Worm (Caenorhabditis elegans) whole organism, early embryonic: ENCODE results near the gene C10A4.4.

ENCODE experiments used
- B0310.2 ChIP-seq: sonication (generic microtip); optimal IDR thresholded peaks from 2 replicates; lab custom pipeline; 2016; ENCODE audit warnings: mild to moderate bottlenecking, missing genetic modification characterization, missing compliant biosample characterization
- F13C5.2 ChIP-seq: sonication (generic microtip); optimal IDR thresholded peaks from 2 replicates; lab custom pipeline; 2017; ENCODE audit warnings: mild to moderate bottlenecking, missing genetic modification characterization, inconsistent platforms, missing compliant biosample characterization
- aly-1 ChIP-seq: sonication (generic microtip); optimal IDR thresholded peaks from 2 replicates; lab custom pipeline; 2016; ENCODE audit warnings: missing genetic modification characterization, missing compliant biosample characterization
- ama-1 ChIP-seq: fragments of 150-350 bp; optimal IDR thresholded peaks from 2 replicates; lab custom pipeline; 2014
- ceh-13 ChIP-seq: fragments of 200-800 bp; sonication (Bioruptor generic); optimal IDR thresholded peaks from 2 replicates; lab custom pipeline; 2018; ENCODE audit warnings: mild to moderate bottlenecking, missing genetic modification characterization, missing compliant biosample characterization
- ceh-36 ChIP-seq: sonication (generic microtip); optimal IDR thresholded peaks from 2 replicates; lab custom pipeline; 2016; ENCODE audit warnings: missing genetic modification characterization, inconsistent platforms, missing compliant biosample characterization
- ets-7 ChIP-seq: sonication (generic microtip); optimal IDR thresholded peaks from 2 replicates; lab custom pipeline; 2016; ENCODE audit warnings: missing genotype, missing genetic modification characterization, missing compliant biosample characterization
- flt-1 ChIP-seq: fragments of 200-800 bp; sonication (Bioruptor generic); IDR thresholded peaks from 2 replicates; pipeline ENCODE4 v1.3.6; 2022; ENCODE audit warnings: missing genetic modification characterization, missing compliant biosample characterization
- hmbx-1 ChIP-seq: sonication (generic microtip); optimal IDR thresholded peaks from 2 replicates; lab custom pipeline; 2016; ENCODE audit warnings: mild to moderate bottlenecking, missing genetic modification characterization, missing compliant biosample characterization
- hmg-4 ChIP-seq: fragments of 200-800 bp; sonication (Bioruptor generic); optimal IDR thresholded peaks from 2 replicates; lab custom pipeline; 2018; ENCODE audit warnings: mild to moderate bottlenecking, missing genetic modification characterization, missing compliant biosample characterization
- hnd-1 ChIP-seq: sonication (generic microtip); optimal IDR thresholded peaks from 2 replicates; lab custom pipeline; 2016; ENCODE audit warnings: missing genetic modification characterization, missing compliant biosample characterization
- pes-1 ChIP-seq: fragments of 200-800 bp; sonication (Bioruptor generic); IDR thresholded peaks from 2 replicates; pipeline ENCODE4 v1.3.6; 2022; ENCODE audit warnings: missing genetic modification reagents, missing genetic modification characterization, missing compliant biosample characterization
- scrt-1 ChIP-seq: fragments of 200-800 bp; sonication (Bioruptor generic); IDR thresholded peaks from 2 replicates; pipeline ENCODE4 v1.3.6; 2022; ENCODE audit warnings: missing genetic modification characterization, missing compliant biosample characterization
- sea-1 ChIP-seq: fragments of 200-800 bp; sonication (Bioruptor generic); conservative IDR thresholded peaks from 2 replicates; pipeline ENCODE4 v1.3.6; 2022; ENCODE audit warnings: missing genetic modification characterization, missing compliant biosample characterization
- tbx-11 ChIP-seq: fragments of 200-800 bp; sonication (Bioruptor generic); IDR thresholded peaks from 2 replicates; pipeline ENCODE4 v1.3.6; 2022; ENCODE audit warnings: missing genetic modification characterization, missing compliant biosample characterization
- tbx-37 ChIP-seq: fragments of 200-800 bp; sonication (Bioruptor generic); conservative IDR thresholded peaks from 2 replicates; pipeline ENCODE4 v1.3.6; 2022; ENCODE audit warnings: missing genetic modification reagents, missing genetic modification characterization, missing compliant biosample characterization
- tra-4 ChIP-seq: sonication (generic microtip); optimal IDR thresholded peaks from 2 replicates; lab custom pipeline; 2017; ENCODE audit warnings: missing genetic modification characterization, missing compliant biosample characterization

Gene C10A4.4

DNA sequence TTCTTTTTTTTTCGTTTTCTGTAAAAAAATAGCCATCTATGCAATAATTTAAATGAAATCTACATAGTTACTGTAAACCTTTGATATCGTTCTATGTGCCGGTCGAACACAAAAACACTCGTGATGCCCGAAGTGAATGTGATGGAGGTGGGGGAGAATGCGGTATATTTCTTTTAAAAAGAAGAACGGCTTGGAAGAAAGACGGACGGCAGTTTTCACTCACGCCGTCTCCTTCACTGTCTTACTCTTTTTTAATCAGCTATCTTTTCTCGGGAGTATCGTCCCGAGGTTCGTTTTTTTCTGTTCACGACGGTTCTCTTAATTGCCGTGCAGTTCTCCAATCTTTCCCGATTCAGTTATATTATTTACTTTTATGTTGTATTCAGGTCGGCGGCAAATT lies 2.3 kb upstream of the C10A4.4 start, which contains the start of gene C10A4.10:
TSS of gene C10A4.10 (plus strand) at position 301 of the 400 bp plus-strand sequence.
- TF ChIP-seq ets-7, result no peak
- no peak for TF ChIP-seq sea-1 (GFP tag; lab: Robert Waterston, UW)
- no peak for TF ChIP-seq hmg-4
- no peak for TF ChIP-seq scrt-1 (GFP tag; lab: Robert Waterston, UW)
- no peak for TF ChIP-seq ceh-36 (tag; lab: Kevin White, UChicago)
- no peak for TF ChIP-seq ceh-13 (GFP tag; lab: Kevin White, UChicago)
- TF ChIP-seq tra-4 (tag; lab: Kevin White, UChicago), result no peak

DNA sequence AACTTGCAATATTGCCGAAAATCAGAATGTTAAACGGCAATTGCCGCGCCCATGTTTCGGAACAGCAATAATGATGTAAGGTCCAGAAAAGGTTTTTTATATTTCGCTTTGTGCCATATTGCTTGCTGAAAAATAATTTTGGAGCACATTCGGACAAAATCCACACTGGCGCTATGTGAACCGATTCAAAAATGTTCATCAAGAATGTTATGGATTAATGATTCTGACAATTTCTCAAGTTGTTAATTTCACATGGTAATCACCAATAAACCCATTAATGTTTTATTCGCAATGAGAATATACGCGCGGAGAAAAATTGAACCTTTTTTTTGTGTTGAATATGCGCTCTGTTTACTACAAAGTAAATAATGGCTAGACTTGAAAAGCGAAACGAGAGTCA lies 3.7 kb downstream of the C10A4.4 start:
- TF ChIP-seq tbx-37 (GFP tag; lab: Robert Waterston, UW) (no peak), ceh-36 (tag; lab: Kevin White, UChicago) (no peak), pes-1 (GFP tag; lab: Robert Waterston, UW) (no peak), ama-1 (lab: Kevin White, UChicago) (no peak), ceh-13 (GFP tag; lab: Kevin White, UChicago) (no peak), ets-7 (no peak), B0310.2 (no peak), hmg-4 (no peak), aly-1 (tag; lab: Kevin White, UChicago) (no peak), F13C5.2 (tag; lab: Kevin White, UChicago) (no peak), hnd-1 (tag; lab: Kevin White, UChicago) (no peak), flt-1 (no peak)

DNA sequence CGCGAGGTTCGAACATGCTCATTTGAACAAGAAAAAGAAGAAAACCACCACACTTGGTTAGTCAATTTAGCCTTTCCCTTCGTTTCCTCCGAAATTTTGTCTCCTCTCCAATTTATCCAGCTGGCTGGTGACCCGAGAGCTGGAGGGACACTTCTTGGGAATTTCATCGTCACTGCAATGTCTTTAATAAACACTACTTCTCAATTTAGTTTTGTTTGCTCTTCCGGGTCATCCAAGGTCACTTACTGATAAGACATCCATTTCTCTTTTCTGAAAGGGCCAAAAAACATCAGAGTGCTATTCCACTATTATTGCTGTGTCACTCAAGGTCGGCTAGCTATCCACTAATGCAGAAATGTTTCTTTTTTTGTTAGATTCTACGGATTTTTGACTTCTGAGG lies 4.5 kb downstream of the C10A4.4 start, which contains the start of gene C10A4.3:
TSS of gene C10A4.3 (plus strand) at position 301 of the 400 bp plus-strand sequence.
- TF ChIP-seq F13C5.2 (tag; lab: Kevin White, UChicago) (no peak), pes-1 (GFP tag; lab: Robert Waterston, UW) (no peak), tra-4 (tag; lab: Kevin White, UChicago) (no peak), tbx-11 (GFP tag; lab: Robert Waterston, UW) (no peak), scrt-1 (GFP tag; lab: Robert Waterston, UW) (no peak), ceh-13 (GFP tag; lab: Kevin White, UChicago) (no peak), sea-1 (GFP tag; lab: Robert Waterston, UW) (no peak), tbx-37 (GFP tag; lab: Robert Waterston, UW) (no peak), B0310.2 (no peak), flt-1 (no peak), ama-1 (lab: Kevin White, UChicago) (no peak), hnd-1 (tag; lab: Kevin White, UChicago) (no peak), aly-1 (tag; lab: Kevin White, UChicago) (no peak), ceh-36 (tag; lab: Kevin White, UChicago) (no peak)

DNA sequence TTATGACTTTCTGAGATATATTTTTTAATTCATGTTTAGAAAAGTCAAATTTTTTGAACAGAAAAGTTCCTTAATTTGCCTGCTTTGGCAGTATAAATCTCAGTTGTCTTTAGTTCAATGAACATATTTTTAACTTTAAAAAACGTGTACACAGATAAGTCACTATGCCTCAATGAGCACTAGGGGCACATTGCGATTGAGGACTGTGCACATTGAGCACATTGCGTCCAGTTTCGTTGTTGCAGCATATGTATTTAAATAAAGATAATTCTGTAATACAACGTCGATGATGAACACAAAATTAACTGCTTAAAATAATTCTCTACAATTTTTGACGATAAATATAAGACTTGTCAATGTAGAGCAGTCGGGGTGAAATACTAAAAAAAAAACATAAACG lies 6.9 kb downstream of the C10A4.4 start:
- TF ChIP-seq pes-1 (GFP tag; lab: Robert Waterston, UW) (no peak), aly-1 (tag; lab: Kevin White, UChicago) (no peak), flt-1 (no peak), ceh-13 (GFP tag; lab: Kevin White, UChicago) (no peak), tra-4 (tag; lab: Kevin White, UChicago) (no peak), hmbx-1 (tag; lab: Kevin White, UChicago) (no peak), ceh-36 (tag; lab: Kevin White, UChicago) (no peak), hmg-4 (no peak), sea-1 (GFP tag; lab: Robert Waterston, UW) (no peak), tbx-11 (GFP tag; lab: Robert Waterston, UW) (no peak)

DNA sequence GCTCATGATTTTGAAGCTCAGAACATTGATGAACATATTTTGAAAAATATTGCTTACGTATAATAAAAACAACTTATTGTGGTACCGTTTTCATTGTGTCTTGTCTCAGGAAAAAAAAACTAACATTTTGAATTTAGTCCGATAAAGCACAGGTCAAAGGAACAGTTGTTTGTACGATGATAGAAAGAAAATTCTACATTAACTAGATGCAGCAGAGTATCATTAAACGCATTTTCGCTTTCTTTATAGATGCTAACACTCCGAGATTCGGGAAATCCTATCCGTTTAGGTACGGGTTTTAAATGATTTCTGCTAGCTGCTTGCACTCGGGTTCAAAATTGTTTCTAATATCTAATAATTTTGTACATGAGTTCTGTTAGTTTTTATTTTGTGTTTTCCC lies 8.1 kb downstream of the C10A4.4 start:
- TF ChIP-seq flt-1, result no peak
- no peak for TF ChIP-seq hnd-1 (tag; lab: Kevin White, UChicago)
- no peak for TF ChIP-seq hmbx-1 (tag; lab: Kevin White, UChicago)
- no peak for TF ChIP-seq scrt-1 (GFP tag; lab: Robert Waterston, UW)
- no peak for TF ChIP-seq ceh-13 (GFP tag; lab: Kevin White, UChicago)
- no peak for TF ChIP-seq F13C5.2 (tag; lab: Kevin White, UChicago)
- TF ChIP-seq ama-1 (lab: Kevin White, UChicago), result no peak
- no peak for TF ChIP-seq sea-1 (GFP tag; lab: Robert Waterston, UW)
- TF ChIP-seq tbx-11 (GFP tag; lab: Robert Waterston, UW), result no peak
- TF ChIP-seq ets-7, result no peak
- TF ChIP-seq pes-1 (GFP tag; lab: Robert Waterston, UW), result no peak
- no peak for TF ChIP-seq hmg-4
- no peak for TF ChIP-seq tbx-37 (GFP tag; lab: Robert Waterston, UW)
- TF ChIP-seq tra-4 (tag; lab: Kevin White, UChicago), result no peak
- TF ChIP-seq aly-1 (tag; lab: Kevin White, UChicago), result no peak
- no peak for TF ChIP-seq ceh-36 (tag; lab: Kevin White, UChicago)
- no peak for TF ChIP-seq B0310.2

DNA sequence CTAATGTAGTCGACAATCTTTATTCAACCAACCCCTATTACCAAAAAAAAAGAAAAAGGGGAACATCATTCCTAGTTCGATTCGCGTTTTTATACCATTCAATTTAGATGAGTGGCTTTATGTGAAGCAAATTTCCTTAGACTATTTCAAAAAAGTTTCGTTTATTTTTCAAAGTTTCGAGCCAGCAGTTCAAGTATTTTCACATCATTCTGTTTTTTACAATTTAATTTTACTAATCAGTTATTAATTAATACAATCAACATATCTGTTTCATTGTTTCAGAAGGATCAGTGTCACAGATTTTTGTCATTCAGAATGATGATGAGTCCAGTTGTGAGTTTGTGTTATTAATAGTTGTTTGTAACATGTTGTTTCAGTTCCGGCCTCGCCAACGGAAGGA lies 9.0 kb downstream of the C10A4.4 start, which contains the start of gene C10A4.2:
TSS of gene C10A4.2 (plus strand) at position 301 of the 400 bp plus-strand sequence.
- TF ChIP-seq ceh-13 (GFP tag; lab: Kevin White, UChicago) (no peak), pes-1 (GFP tag; lab: Robert Waterston, UW) (no peak), hmg-4 (no peak), scrt-1 (GFP tag; lab: Robert Waterston, UW) (no peak)

DNA sequence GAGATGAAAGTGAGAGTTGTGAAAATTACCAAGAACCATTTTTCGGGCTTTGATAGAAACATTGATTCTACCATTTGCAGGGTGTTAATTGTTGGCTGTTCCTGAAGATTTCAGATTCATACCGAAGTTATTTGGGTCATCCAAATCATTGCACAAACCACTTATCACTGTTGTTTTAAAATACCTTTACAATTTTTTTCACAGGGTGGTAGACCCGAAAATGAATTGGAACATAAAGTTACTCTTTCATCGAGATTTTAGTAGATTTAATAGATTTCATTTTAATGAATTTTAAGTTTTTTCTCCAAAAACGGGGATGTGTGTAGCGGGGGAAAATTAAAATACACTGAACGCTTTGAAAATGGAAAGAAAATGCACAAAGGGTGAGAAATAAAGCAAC lies 14.5 kb downstream of the C10A4.4 start, which contains the start of gene C10A4.7:
TSS of gene C10A4.7 (minus strand) at position 101 of the 400 bp plus-strand sequence.
- no peak for TF ChIP-seq ama-1 (lab: Kevin White, UChicago)
- TF ChIP-seq ceh-36 (tag; lab: Kevin White, UChicago), result no peak
- no peak for TF ChIP-seq scrt-1 (GFP tag; lab: Robert Waterston, UW)
- TF ChIP-seq F13C5.2 (tag; lab: Kevin White, UChicago), result no peak
- no peak for TF ChIP-seq aly-1 (tag; lab: Kevin White, UChicago)
- no peak for TF ChIP-seq sea-1 (GFP tag; lab: Robert Waterston, UW)
- no peak for TF ChIP-seq tra-4 (tag; lab: Kevin White, UChicago)
